Fruit fly (Drosophila melanogaster): ENCODE measurements around the gene aay.
A peak's percentile ranks its signal among the peaks of the same experiment; 100 is the strongest.

Gene aay

dm6 chr3L:9399013-9399750 lies 23.9 kb upstream of the aay start, which contains the start of gene CG4080 (continued):
- no peak for TF ChIP-seq CG30403 (GFP tag; optimal IDR thresholded peaks at IDR 0.05)
- no peak for TF ChIP-seq Nf-YA (GFP tag; IDR thresholded peaks at IDR 0.05)
- TF ChIP-seq pros (GFP tag; optimal IDR thresholded peaks at IDR 0.05), result no peak
- TF ChIP-seq danr (GFP tag; IDR thresholded peaks at IDR 0.05), result no peak
- no peak for TF ChIP-seq Dfd (GFP tag; optimal IDR thresholded peaks at IDR 0.05)
- peak; percentile 25; the same call in 1 of the 2 replicates for TF ChIP-seq E2f1 (GFP tag; IDR thresholded peaks at IDR 0.05)
- TF ChIP-seq az2 (GFP tag; optimal IDR thresholded peaks at IDR 0.05), result no peak
- no peak for TF ChIP-seq wdn (GFP tag; IDR thresholded peaks at IDR 0.05)
- TF ChIP-seq CG42726 (GFP tag; IDR thresholded peaks at IDR 0.05; ENCODE audit: partially characterized antibody), result no peak
- TF ChIP-seq CG18476 (GFP tag; optimal IDR thresholded peaks at IDR 0.05), result peak; percentile 30
- TF ChIP-seq CG6765 (GFP tag; optimal IDR thresholded peaks at IDR 0.05), result peak; percentile 54
- no peak; the same call in 2 of the 3 replicates for TF ChIP-seq zen2 (GFP tag; IDR thresholded peaks at IDR 0.05; ENCODE audit: partially characterized antibody)
- no peak for TF ChIP-seq Gsc (GFP tag; IDR thresholded peaks at IDR 0.05)
- TF ChIP-seq jing (GFP tag; optimal IDR thresholded peaks at IDR 0.05), result no peak
- peak; percentile 86 for TF ChIP-seq Jarid2 (GFP tag; optimal IDR thresholded peaks at IDR 0.05)
- TF ChIP-seq hth (optimal IDR thresholded peaks at IDR 0.05), result no peak
- no peak for TF ChIP-seq Taf1 (GFP tag; IDR thresholded peaks at IDR 0.05)
- TF ChIP-seq CG8765 (GFP tag; IDR thresholded peaks at IDR 0.05), result no peak
- no peak for TF ChIP-seq CG11398 (GFP tag; optimal IDR thresholded peaks at IDR 0.05)
- TF ChIP-seq insv (GFP tag; optimal IDR thresholded peaks at IDR 0.05), result peak in 1 of 2 experiments; percentile 25
- TF ChIP-seq Atf3 (GFP tag; optimal IDR thresholded peaks at IDR 0.05), result no peak
- TF ChIP-seq CG32532 (GFP tag; IDR thresholded peaks at IDR 0.05), result 0 out of 2 replicates have a peak, but pooled peaks have one; percentile 7
- TF ChIP-seq zfh2 (GFP tag; optimal IDR thresholded peaks at IDR 0.05), result no peak
- TF ChIP-seq nom (GFP tag; optimal IDR thresholded peaks at IDR 0.05), result no peak
- TF ChIP-seq Xbp1 (GFP tag; optimal IDR thresholded peaks at IDR 0.05), result peak; percentile 19
- TF ChIP-seq CG33213 (GFP tag; optimal IDR thresholded peaks at IDR 0.05), result peak; percentile 25
- peak; percentile 35 for TF ChIP-seq ems (GFP tag; optimal IDR thresholded peaks at IDR 0.05)
- TF ChIP-seq pb (GFP tag; optimal IDR thresholded peaks at IDR 0.05), result no peak
- peak; percentile 15 for TF ChIP-seq CG3838 (GFP tag; optimal IDR thresholded peaks at IDR 0.05)
- TF ChIP-seq CG9437 (GFP tag; optimal IDR thresholded peaks at IDR 0.05), result peak; percentile 54
- no peak for TF ChIP-seq CG8478 (optimal IDR thresholded peaks at IDR 0.05)
- peak; percentile 72 for TF ChIP-seq bbx (GFP tag; IDR thresholded peaks at IDR 0.05; ENCODE audit: partially characterized antibody)
- no peak; the same call in 1 of the 2 replicates for TF ChIP-seq Xrp1 (GFP tag; IDR thresholded peaks at IDR 0.05)
- peak; percentile 16 for TF ChIP-seq Camta (GFP tag; optimal IDR thresholded peaks at IDR 0.05)
- peak; percentile 56 for TF ChIP-seq CG4617 (GFP tag; optimal IDR thresholded peaks at IDR 0.05; ENCODE audit: borderline replicate concordance)
- no peak for TF ChIP-seq CG18764 (GFP tag; optimal IDR thresholded peaks at IDR 0.05)
- TF ChIP-seq unc-4 (GFP tag; IDR thresholded peaks at IDR 0.05; ENCODE audit: partially characterized antibody), result peak; percentile 88
- peak; percentile 47; the same call in 1 of the 2 replicates for TF ChIP-seq CG14014 (GFP tag; IDR thresholded peaks at IDR 0.05)
- no peak for TF ChIP-seq en (GFP tag; optimal IDR thresholded peaks at IDR 0.05)
- TF ChIP-seq CG17359 (tag; optimal IDR thresholded peaks at IDR 0.05), result no peak
- TF ChIP-seq CG12391 (tag; optimal IDR thresholded peaks at IDR 0.05), result peak; percentile 84
- no peak for TF ChIP-seq CG11504 (tag; optimal IDR thresholded peaks at IDR 0.05)
- no peak for TF ChIP-seq gsb (GFP tag; IDR thresholded peaks at IDR 0.05)
- TF ChIP-seq CG7786 (GFP tag; optimal IDR thresholded peaks at IDR 0.05), result no peak
- no peak for TF ChIP-seq Kr (GFP tag; optimal IDR thresholded peaks at IDR 0.05)
- no peak for TF ChIP-seq CG18262 (tag; optimal IDR thresholded peaks at IDR 0.05)
- TF ChIP-seq CG3407 (GFP tag; optimal IDR thresholded peaks at IDR 0.05), result no peak
- TF ChIP-seq knrl (GFP tag; IDR thresholded peaks at IDR 0.05; ENCODE audit: partially characterized antibody), result peak; percentile 84
- no peak for TF ChIP-seq sisA (GFP tag; IDR thresholded peaks at IDR 0.05)
- no peak for TF ChIP-seq CG4282 (GFP tag; optimal IDR thresholded peaks at IDR 0.05)

All from whole organism, embryonic.